Worm (Caenorhabditis elegans) whole organism, L1 larva: Measurements from ENCODE around the gene C05C10.7.

Source experiments
- aly-2 ChIP-seq: fragments of 150-350 bp; optimal IDR thresholded peaks from 2 replicates; lab custom pipeline; 2014; ENCODE audit warnings: missing biosample characterization, missing genetic modification characterization
- fkh-4 ChIP-seq: sonication (generic microtip); optimal IDR thresholded peaks from 2 replicates; lab custom pipeline; 2016; ENCODE audit warnings: missing compliant biosample characterization, missing genetic modification characterization, borderline replicate concordance
- fkh-8 ChIP-seq: sonication (generic microtip); optimal IDR thresholded peaks from 2 replicates; lab custom pipeline; 2016; ENCODE audit warnings: mild to moderate bottlenecking, missing genetic modification characterization, missing compliant biosample characterization
- jun-1 ChIP-seq: fragments of 150-350 bp; optimal IDR thresholded peaks from 2 replicates; lab custom pipeline; 2014; ENCODE audit warnings: missing biosample characterization, missing genetic modification reagents, missing genetic modification characterization
- mef-2 ChIP-seq: fragments of 150-350 bp; optimal IDR thresholded peaks from 2 replicates; lab custom pipeline; 2014; ENCODE audit warnings: missing biosample characterization, missing genetic modification characterization
- nhr-76 ChIP-seq: sonication (generic microtip); optimal IDR thresholded peaks from 2 replicates; lab custom pipeline; 2017; ENCODE audit warnings: missing biosample characterization, missing genetic modification characterization
- skn-1 ChIP-seq: fragments of 150-350 bp; optimal IDR thresholded peaks from 2 replicates; lab custom pipeline; 2014; ENCODE audit warnings: missing biosample characterization, missing genetic modification characterization
- vab-15 ChIP-seq: sonication (generic microtip); optimal IDR thresholded peaks from 2 replicates; lab custom pipeline; 2017; ENCODE audit warnings: missing genotype, mild to moderate bottlenecking, missing genetic modification characterization, missing compliant biosample characterization

ce11 chrII:9900276-9900675 is 38.5 kb downstream of the C05C10.7 start, which contains the start of gene unc-4:
- TF ChIP-seq skn-1 (tag; lab: Kevin White, UChicago) (no peak), jun-1 (tag; lab: Kevin White, UChicago) (no peak), fkh-4 (tag; lab: Kevin White, UChicago) (no peak), vab-15 (tag; lab: Kevin White, UChicago) (no peak), fkh-8 (tag; lab: Kevin White, UChicago) (no peak), mef-2 (no peak), aly-2 (tag; lab: Kevin White, UChicago) (no peak), nhr-76 (tag; lab: Kevin White, UChicago) (no peak)
